Worm (Caenorhabditis elegans) whole organism, L4 larva: Measurements from ENCODE around the gene sel-8.
A peak's percentile ranks its signal among the peaks of the same experiment; 100 is the strongest.

Source experiments
- F26F4.8 ChIP-seq: fragments of 200-800 bp; sonication (Bioruptor generic); conservative IDR thresholded peaks from 2 replicates; pipeline ENCODE4 v1.3.6; 2022; ENCODE audit warnings: missing genetic modification characterization, missing compliant biosample characterization
- F37D6.2 ChIP-seq: sonication (generic microtip); optimal IDR thresholded peaks from 2 replicates; lab custom pipeline; 2016; ENCODE audit warnings: mild to moderate bottlenecking, missing genetic modification characterization, missing compliant biosample characterization
- F44E2.7 ChIP-seq: fragments of 200-800 bp; sonication (Bioruptor generic); IDR thresholded peaks from 2 replicates; pipeline ENCODE4 v2.1.2; 2022; ENCODE audit warnings: missing genetic modification characterization, missing compliant biosample characterization
- Y75B8A.6 ChIP-seq: fragments of 200-800 bp; sonication (Bioruptor generic); IDR thresholded peaks from 2 replicates; pipeline ENCODE4 v1.3.6; 2022; ENCODE audit warnings: missing genetic modification reagents, missing genetic modification characterization, missing compliant biosample characterization
- ZK546.5 ChIP-seq, 2 experiments: sonication (generic microtip); optimal IDR thresholded peaks; 2 replicates each; lab custom pipeline; 2017; ENCODE audit warnings: missing biosample characterization in 2 of 2, missing genetic modification characterization in 2 of 2
- aha-1 ChIP-seq: fragments of 150-350 bp; peaks from one replicate; lab custom pipeline; 2014; ENCODE audit warnings: missing biosample characterization, missing genetic modification characterization
- aly-2 ChIP-seq: sonication (generic microtip); optimal IDR thresholded peaks from 2 replicates; lab custom pipeline; 2018; ENCODE audit warnings: missing biosample characterization, missing genetic modification characterization
- ama-1 ChIP-seq: fragments of 150-350 bp; optimal IDR thresholded peaks from 2 replicates; lab custom pipeline; 2014; ENCODE audit warnings: inconsistent platforms, mixed read lengths
- arid-1 ChIP-seq: fragments of 200-800 bp; sonication (Bioruptor generic); conservative IDR thresholded peaks from 2 replicates; pipeline ENCODE4 v1.3.6; 2022; ENCODE audit warnings: missing genetic modification reagents, missing genetic modification characterization, missing compliant biosample characterization
- ceh-28 ChIP-seq: fragments of 150-350 bp; optimal IDR thresholded peaks from 2 replicates; lab custom pipeline; 2014; ENCODE audit warnings: missing biosample characterization, missing genetic modification reagents, missing genetic modification characterization
- ceh-82 ChIP-seq: sonication (generic microtip); optimal IDR thresholded peaks from 2 replicates; lab custom pipeline; 2017; ENCODE audit warnings: missing biosample characterization, missing genetic modification characterization
- ces-1 ChIP-seq: fragments of 150-350 bp; sonication (generic microtip); optimal IDR thresholded peaks from 4 replicates; lab custom pipeline; 2014; ENCODE audit warnings: missing biosample characterization, missing genetic modification reagents, missing genetic modification characterization
- daf-12 ChIP-seq: fragments of 150-350 bp; optimal IDR thresholded peaks from 2 replicates; lab custom pipeline; 2014; ENCODE audit warnings: missing biosample characterization, missing genetic modification reagents, missing genetic modification characterization
- daf-16 ChIP-seq, 3 experiments: sonication (generic microtip); optimal IDR thresholded peaks; 2 replicates each; lab custom pipeline; 2016 to 2017; ENCODE audit warnings: missing genetic modification characterization in 3 of 3, missing genetic modification reagents in 3 of 3, mild to moderate bottlenecking in 2 of 3, missing compliant biosample characterization in 2 of 3, missing biosample characterization in 1 of 3, moderate library complexity in 1 of 3
- daf-8 ChIP-seq: fragments of 200-800 bp; sonication (Bioruptor generic); IDR thresholded peaks from 2 replicates; pipeline ENCODE4 v1.3.6; 2022; ENCODE audit warnings: missing genetic modification characterization, missing compliant biosample characterization
- dmd-6 ChIP-seq: fragments of 200-800 bp; sonication (Bioruptor generic); IDR thresholded peaks from 2 replicates; pipeline ENCODE4 v1.3.6; 2022; ENCODE audit warnings: missing genetic modification reagents, missing genetic modification characterization, missing compliant biosample characterization
- dpl-1 ChIP-seq: fragments of 150-350 bp; optimal IDR thresholded peaks from 2 replicates; lab custom pipeline; 2014; ENCODE audit warnings: missing biosample characterization, missing genetic modification reagents, missing genetic modification characterization
- fkh-10 ChIP-seq: fragments of 150-350 bp; optimal IDR thresholded peaks from 2 replicates; lab custom pipeline; 2014; ENCODE audit warnings: missing biosample characterization, missing genetic modification reagents, missing genetic modification characterization
- gei-8 ChIP-seq: fragments of 200-800 bp; sonication (Bioruptor generic); optimal IDR thresholded peaks from 2 replicates; lab custom pipeline; 2018; ENCODE audit warnings: mild to moderate bottlenecking, missing genetic modification characterization, missing compliant biosample characterization
- hlh-11 ChIP-seq: fragments of 200-800 bp; sonication (Bioruptor generic); optimal IDR thresholded peaks from 2 replicates; lab custom pipeline; 2018; ENCODE audit warnings: mild to moderate bottlenecking, missing genetic modification characterization, missing compliant biosample characterization
- hlh-30 ChIP-seq: sonication (generic microtip); optimal IDR thresholded peaks from 2 replicates; lab custom pipeline; 2017; ENCODE audit warnings: antibody characterized with exemption, mild to moderate bottlenecking, missing genetic modification characterization, missing compliant biosample characterization; ENCODE audit not compliant: insufficient read depth
- hmg-1.1 ChIP-seq: fragments of 200-800 bp; sonication (Bioruptor generic); IDR thresholded peaks from 2 replicates; pipeline ENCODE4 v1.3.6; 2022; ENCODE audit warnings: missing genetic modification reagents, missing genetic modification characterization, missing compliant biosample characterization
- lsy-2 ChIP-seq, 2 experiments: fragments of 150-350 bp in 1 of 2; sonication (generic microtip) in 1 of 2; optimal IDR thresholded peaks; 2 replicates each; lab custom pipeline; 2014 to 2017; ENCODE audit warnings: missing biosample characterization in 2 of 2, missing genetic modification characterization in 2 of 2
- madf-5 ChIP-seq, 2 experiments: fragments of 200-800 bp; sonication (Bioruptor generic); IDR thresholded peaks; 2 replicates each; pipeline ENCODE4 v1.3.6; 2022; ENCODE audit warnings: missing compliant biosample characterization in 2 of 2, missing genetic modification characterization in 2 of 2
- madf-9 ChIP-seq: fragments of 200-800 bp; sonication (Bioruptor generic); conservative IDR thresholded peaks from 2 replicates; pipeline ENCODE4 v1.3.6; 2022; ENCODE audit warnings: missing genetic modification reagents, missing genetic modification characterization, missing compliant biosample characterization
- mdl-1 ChIP-seq, 2 experiments: fragments of 150-350 bp in 1 of 2; sonication (generic microtip) in 1 of 2; optimal IDR thresholded peaks; 2 replicates each; lab custom pipeline; 2014 to 2017; ENCODE audit warnings: missing biosample characterization in 2 of 2, missing genetic modification characterization in 2 of 2
- mep-1 ChIP-seq: fragments of 150-350 bp; sonication (generic microtip); optimal IDR thresholded peaks from 3 replicates; lab custom pipeline; 2014; ENCODE audit warnings: missing biosample characterization, missing genetic modification characterization
- mxl-3 ChIP-seq: fragments of 200-800 bp; sonication (Bioruptor generic); optimal IDR thresholded peaks from 2 replicates; lab custom pipeline; 2018; ENCODE audit warnings: mild to moderate bottlenecking, missing genetic modification characterization, missing compliant biosample characterization
- nhr-102 ChIP-seq: sonication (generic microtip); optimal IDR thresholded peaks from 2 replicates; lab custom pipeline; 2016; ENCODE audit warnings: mild to moderate bottlenecking, missing genetic modification characterization, moderate library complexity, missing compliant biosample characterization
- nhr-25 ChIP-seq: sonication (generic microtip); optimal IDR thresholded peaks from 2 replicates; lab custom pipeline; 2017; ENCODE audit warnings: missing genetic modification characterization, mild to moderate bottlenecking, missing compliant biosample characterization, antibody characterized with exemption, moderate library complexity, borderline replicate concordance; ENCODE audit not compliant: insufficient read depth
- nhr-28 ChIP-seq: fragments of 150-350 bp; optimal IDR thresholded peaks from 2 replicates; lab custom pipeline; 2014; ENCODE audit warnings: missing biosample characterization, missing genetic modification characterization
- nhr-41 ChIP-seq: fragments of 200-800 bp; sonication (Bioruptor generic); IDR thresholded peaks from 2 replicates; pipeline ENCODE4 v1.3.6; 2022; ENCODE audit warnings: missing genetic modification reagents, missing genetic modification characterization, missing compliant biosample characterization
- nhr-77 ChIP-seq: fragments of 150-350 bp; optimal IDR thresholded peaks from 2 replicates; lab custom pipeline; 2014; ENCODE audit warnings: missing biosample characterization, missing genetic modification characterization
- rbr-2 ChIP-seq: sonication (generic microtip); optimal IDR thresholded peaks from 2 replicates; lab custom pipeline; 2016; ENCODE audit warnings: missing genotype, missing genetic modification characterization, missing compliant biosample characterization
- snpc-1.2 ChIP-seq: fragments of 200-800 bp; sonication (Bioruptor generic); IDR thresholded peaks from 2 replicates; pipeline ENCODE4 v1.3.6; 2022; ENCODE audit warnings: missing genetic modification reagents, missing genetic modification characterization, missing compliant biosample characterization
- snpc-4 ChIP-seq: fragments of 150-350 bp; optimal IDR thresholded peaks from 2 replicates; lab custom pipeline; 2014; ENCODE audit warnings: missing biosample characterization, missing genetic modification characterization
- tag-97 ChIP-seq: fragments of 200-800 bp; sonication (Bioruptor generic); IDR thresholded peaks from 2 replicates; pipeline ENCODE4 v1.3.6; 2022; ENCODE audit warnings: missing genetic modification characterization, missing compliant biosample characterization
- unc-39 ChIP-seq: sonication (generic microtip); optimal IDR thresholded peaks from 2 replicates; lab custom pipeline; 2017; ENCODE audit warnings: missing biosample characterization, missing genetic modification characterization
- unc-62 ChIP-seq, 3 experiments: fragments of 150-350 bp in 1 of 3; sonication (generic microtip); optimal IDR thresholded peaks in 2 of 3; peaks in 1 of 3; 1 replicate in 1 of 3; 2 replicates in 2 of 3; lab custom pipeline; 2014 to 2017; ENCODE audit warnings: missing biosample characterization in 3 of 3, missing genetic modification characterization in 3 of 3, missing genetic modification reagents in 3 of 3, missing genotype in 1 of 3
- zfp-2 ChIP-seq: sonication (generic microtip); optimal IDR thresholded peaks from 2 replicates; lab custom pipeline; 2016; ENCODE audit warnings: mild to moderate bottlenecking, missing genetic modification characterization, missing compliant biosample characterization
- zip-2 ChIP-seq: fragments of 150-350 bp; optimal IDR thresholded peaks from 2 replicates; lab custom pipeline; 2014; ENCODE audit warnings: missing biosample characterization, missing genetic modification characterization

Gene sel-8

ce11 chrIII:3627042-3627441 lies at the start of gene sel-8:
Gene sel-8 (minus strand): TSS chrIII:3627142.
- TF ChIP-seq snpc-4 (tag; lab: Kevin White, UChicago) (no peak), aha-1 (tag; lab: Kevin White, UChicago) (peak; percentile 19), daf-12 (no peak)

- TF ChIP-seq daf-16 (GFP tag; optimal IDR thresholded peaks at IDR 0.05; lab: Kevin White, UChicago) (no peak), daf-16 (tag; optimal IDR thresholded peaks at IDR 0.05; lab: Kevin White, UChicago) (no peak), mdl-1 (tag; optimal IDR thresholded peaks at IDR 0.05; lab: Kevin White, UChicago) (no peak), snpc-4 (tag; lab: Kevin White, UChicago) (no peak), ama-1 (lab: Kevin White, UChicago) (no peak), snpc-1.2 (GFP tag; lab: Robert Waterston, UW) (no peak), gei-8 (GFP tag; lab: Kevin White, UChicago) (no peak), hlh-30 (tag; lab: Kevin White, UChicago) (no peak)
Measured at ce11 chrIII:3675480-3675879, 48.5 kb upstream of the sel-8 start.

ce11 chrIII:3674149-3674548 lies 47.2 kb upstream of the sel-8 start:
- TF ChIP-seq F44E2.7 (GFP tag; lab: Robert Waterston, UW) (no peak), mep-1 (no peak), ceh-82 (tag; lab: Kevin White, UChicago) (no peak), ZK546.5 (tag; optimal IDR thresholded peaks at IDR 0.05; lab: Kevin White, UChicago) (no peak)

ce11 chrIII:3672839-3673238 lies 45.9 kb upstream of the sel-8 start:
- TF ChIP-seq zfp-2 (tag; lab: Kevin White, UChicago) (no peak), mxl-3 (no peak), dmd-6 (GFP tag; lab: Robert Waterston, UW) (0 out of 2 replicates have a peak, but pooled peaks have one; percentile 7), hlh-30 (tag; lab: Kevin White, UChicago) (peak; percentile 9), arid-1 (GFP tag; lab: Robert Waterston, UW) (no peak), lsy-2 (tag; optimal IDR thresholded peaks at IDR 0.05; lab: Kevin White, UChicago) (peak in 1 of 2 experiments; percentile 37), F26F4.8 (no peak), tag-97 (no peak), hlh-11 (tag; lab: Kevin White, UChicago) (peak; percentile 24), Y75B8A.6 (GFP tag; lab: Robert Waterston, UW) (no peak), nhr-41 (GFP tag; lab: Robert Waterston, UW) (no peak), nhr-28 (tag; lab: Kevin White, UChicago) (peak; percentile 21), zip-2 (tag; lab: Kevin White, UChicago) (no peak), aha-1 (tag; lab: Kevin White, UChicago) (no peak), nhr-102 (tag; lab: Kevin White, UChicago) (no peak), madf-5 (GFP tag; IDR thresholded peaks at IDR 0.05; lab: Robert Waterston, UW) (no peak), ceh-28 (tag; lab: Kevin White, UChicago) (no peak), nhr-25 (peak; percentile 20), madf-9 (GFP tag; lab: Robert Waterston, UW) (no peak), fkh-10 (GFP tag; lab: Kevin White, UChicago) (peak; percentile 41), mep-1 (peak; percentile 47), rbr-2 (tag; lab: Kevin White, UChicago) (peak; percentile 40), daf-8 (GFP tag; lab: Robert Waterston, UW) (no peak), ces-1 (no peak), F37D6.2 (tag; lab: Kevin White, UChicago) (no peak), aly-2 (tag; lab: Kevin White, UChicago) (no peak), hmg-1.1 (peak; percentile 37; the same call in 1 of the 2 replicates), snpc-4 (tag; lab: Kevin White, UChicago) (no peak), unc-62 (GFP tag; optimal IDR thresholded peaks at IDR 0.05 in 1 of 2; lab: Kevin White, UChicago) (no peak), unc-62 (tag; optimal IDR thresholded peaks at IDR 0.05; lab: Kevin White, UChicago) (no peak), dpl-1 (GFP tag; lab: Kevin White, UChicago) (no peak), unc-39 (tag; lab: Kevin White, UChicago) (no peak), nhr-77 (tag; lab: Kevin White, UChicago) (no peak)
